Worm (Caenorhabditis elegans): ENCODE results near the gene rpl-16.

- no peak for TF ChIP-seq nhr-28 (tag; optimal IDR thresholded peaks at IDR 0.05)
- TF ChIP-seq nhr-11 (tag; optimal IDR thresholded peaks at IDR 0.05): no peak
- no peak for TF ChIP-seq egl-27 (tag; optimal IDR thresholded peaks at IDR 0.05)
- TF ChIP-seq nhr-25 (tag; optimal IDR thresholded peaks at IDR 0.05): no peak
- no peak for TF ChIP-seq ztf-11 (tag; optimal IDR thresholded peaks at IDR 0.05)
- no peak for TF ChIP-seq ceh-82 (tag; optimal IDR thresholded peaks at IDR 0.05)
- TF ChIP-seq nhr-237 (tag; optimal IDR thresholded peaks at IDR 0.05): no peak
These were observed 44.6 kb upstream of the rpl-16 start, which contains the start of gene C54C6.11 for ce11 chrIII:3548017-3548416.
